Fruit fly (Drosophila melanogaster) whole organism, wandering third instar larva: ENCODE data around the gene CG13284.

Source experiments
- Abd-B ChIP-seq: fragments of >200 bp; optimal IDR thresholded peaks from 2 replicates; lab custom pipeline; 2017; ENCODE audit warnings: missing biosample characterization, missing genetic modification characterization
- CG32264 ChIP-seq: fragments of 200-800 bp; sonication (Bioruptor generic); optimal IDR thresholded peaks from 2 replicates; lab custom pipeline; 2016; ENCODE audit warnings: missing biosample characterization, missing genetic modification characterization
- CG9705 ChIP-seq: fragments of 200-800 bp; sonication (Bioruptor generic); optimal IDR thresholded peaks from 2 replicates; lab custom pipeline; 2018; ENCODE audit warnings: missing biosample characterization, mild to moderate bottlenecking, missing genetic modification characterization
- CrebA ChIP-seq: fragments of 200-800 bp; sonication (Bioruptor generic); optimal IDR thresholded peaks from 2 replicates; lab custom pipeline; 2016; ENCODE audit warnings: missing biosample characterization, mild to moderate bottlenecking, missing genetic modification characterization, borderline replicate concordance
- Dfd ChIP-seq: fragments of >200 bp; optimal IDR thresholded peaks from 2 replicates; lab custom pipeline; 2017; ENCODE audit warnings: missing biosample characterization, missing genetic modification characterization
- Dif ChIP-seq: fragments of 200-275, 200-300 bp; sonication (Bioruptor generic); optimal IDR thresholded peaks from 2 replicates; lab custom pipeline; 2018; ENCODE audit warnings: missing biosample characterization, missing genetic modification characterization; ENCODE audit not compliant: partially characterized antibody
- GATAd ChIP-seq: sonication (Bioruptor generic); optimal IDR thresholded peaks from 2 replicates; lab custom pipeline; 2016; ENCODE audit warnings: missing biosample characterization, missing genetic modification characterization
- HLH106 ChIP-seq: fragments of 200-800 bp; optimal IDR thresholded peaks from 3 replicates; lab custom pipeline; 2019; ENCODE audit warnings: missing biosample characterization, mild to moderate bottlenecking, missing genetic modification characterization, moderate library complexity
- Hnf4 ChIP-seq: fragments of 200-800 bp; sonication (Bioruptor generic); optimal IDR thresholded peaks from 2 replicates; lab custom pipeline; 2016; ENCODE audit warnings: missing biosample characterization, mild to moderate bottlenecking, missing genetic modification characterization
- Hr78 ChIP-seq: fragments of >200 bp; optimal IDR thresholded peaks from 2 replicates; lab custom pipeline; 2017; ENCODE audit warnings: missing biosample characterization, missing genetic modification characterization
- Hr83 ChIP-seq: fragments of 200-300 bp; sonication (Bioruptor generic); optimal IDR thresholded peaks from 2 replicates; lab custom pipeline; 2016; ENCODE audit warnings: missing biosample characterization, mild to moderate bottlenecking, missing genetic modification characterization, moderate library complexity; ENCODE audit not compliant: poor library complexity, severe bottlenecking
- Jra ChIP-seq: sonication (Bioruptor generic); optimal IDR thresholded peaks from 2 replicates; lab custom pipeline; 2016; ENCODE audit warnings: missing biosample characterization, missing genetic modification characterization
- Mio ChIP-seq: sonication (Bioruptor generic); optimal IDR thresholded peaks from 2 replicates; lab custom pipeline; 2016; ENCODE audit warnings: missing biosample characterization, missing genetic modification characterization
- Myc ChIP-seq: fragments of >200 bp; optimal IDR thresholded peaks from 2 replicates; lab custom pipeline; 2017
- N ChIP-seq: fragments of >200 bp; optimal IDR thresholded peaks from 2 replicates; lab custom pipeline; 2018; ENCODE audit warnings: missing biosample characterization, missing external identifiers, missing genetic modification characterization
- OdsH ChIP-seq: fragments of 200-800 bp; sonication (Bioruptor generic); optimal IDR thresholded peaks from 2 replicates; lab custom pipeline; 2016; ENCODE audit warnings: missing biosample characterization, mild to moderate bottlenecking, missing genetic modification characterization
- Rel ChIP-seq, 2 experiments: fragments of 200-800 bp; sonication (Bioruptor generic) in 1 of 2; optimal IDR thresholded peaks; 2 replicates in 1 of 2; 3 replicates in 1 of 2; lab custom pipeline; 2016 to 2019; ENCODE audit warnings: mild to moderate bottlenecking in 2 of 2, missing biosample characterization in 2 of 2, missing genetic modification characterization in 2 of 2, moderate library complexity in 1 of 2
- Vsx2 ChIP-seq: fragments of 200-300, 225-300 bp; sonication (Bioruptor generic); optimal IDR thresholded peaks from 2 replicates; lab custom pipeline; 2018; ENCODE audit warnings: missing biosample characterization, missing genetic modification characterization; ENCODE audit not compliant: partially characterized antibody
- br ChIP-seq: fragments of 200-800 bp; sonication (Bioruptor generic); optimal IDR thresholded peaks from 2 replicates; lab custom pipeline; 2016; ENCODE audit warnings: missing biosample characterization, missing genetic modification characterization
- brk ChIP-seq: fragments of 200-800 bp; sonication (Bioruptor generic); optimal IDR thresholded peaks from 2 replicates; lab custom pipeline; 2016; ENCODE audit warnings: missing biosample characterization, mild to moderate bottlenecking, missing genetic modification characterization
- dl ChIP-seq, 2 experiments: fragments of 175-275, 200-275 bp in 1 of 2; fragments of 200-275 bp in 1 of 2; sonication (Bioruptor generic); optimal IDR thresholded peaks; lab custom pipeline; 2018; ENCODE audit warnings: mild to moderate bottlenecking in 2 of 2, missing biosample characterization in 2 of 2, missing genetic modification characterization in 2 of 2, moderate library complexity in 2 of 2; ENCODE audit not compliant: partially characterized antibody in 2 of 2, insufficient read depth in 1 of 2
- dmrt93B ChIP-seq: fragments of 200-800 bp; sonication (Bioruptor generic); optimal IDR thresholded peaks from 2 replicates; lab custom pipeline; 2018; ENCODE audit warnings: missing biosample characterization, mild to moderate bottlenecking, missing genetic modification characterization
- dsf ChIP-seq: sonication (Bioruptor generic); optimal IDR thresholded peaks from 2 replicates; lab custom pipeline; 2016; ENCODE audit warnings: missing biosample characterization, missing genetic modification characterization, borderline replicate concordance
- h ChIP-seq: fragments of 200-800 bp; sonication (Bioruptor generic); optimal IDR thresholded peaks from 3 replicates; lab custom pipeline; 2016; ENCODE audit warnings: missing biosample characterization, mild to moderate bottlenecking, missing genetic modification characterization
- jim ChIP-seq: fragments of 175-275, 200-325 bp; sonication (Bioruptor generic); optimal IDR thresholded peaks from 2 replicates; lab custom pipeline; 2016; ENCODE audit warnings: missing biosample characterization, mild to moderate bottlenecking, missing genetic modification characterization
- pan ChIP-seq: fragments of >200 bp; optimal IDR thresholded peaks from 2 replicates; lab custom pipeline; 2017
- psq ChIP-seq: fragments of 200-800 bp; sonication (Bioruptor generic); optimal IDR thresholded peaks from 3 replicates; lab custom pipeline; 2017; ENCODE audit warnings: missing biosample characterization, mild to moderate bottlenecking, missing genetic modification characterization, moderate library complexity
- rgr ChIP-seq: fragments of 200-800 bp; sonication (Bioruptor generic); optimal IDR thresholded peaks from 3 replicates; lab custom pipeline; 2016; ENCODE audit warnings: missing biosample characterization, mild to moderate bottlenecking, missing genetic modification characterization
- sage ChIP-seq: fragments of 200-800 bp; sonication (Bioruptor generic); optimal IDR thresholded peaks from 2 replicates; lab custom pipeline; 2016; ENCODE audit warnings: missing biosample characterization, mild to moderate bottlenecking, missing genetic modification characterization
- sv ChIP-seq: fragments of 200-800 bp; sonication (Bioruptor generic); optimal IDR thresholded peaks from 3 replicates; lab custom pipeline; 2016; ENCODE audit warnings: missing biosample characterization, missing genetic modification characterization
- usp ChIP-seq: fragments of >200 bp; optimal IDR thresholded peaks from 2 replicates; lab custom pipeline; 2017; ENCODE audit warnings: missing biosample characterization, missing genetic modification characterization
- woc ChIP-seq: sonication (Bioruptor generic); optimal IDR thresholded peaks from 2 replicates; lab custom pipeline; 2016; ENCODE audit warnings: missing biosample characterization, mild to moderate bottlenecking, missing genetic modification characterization

Gene CG13284

DNA sequence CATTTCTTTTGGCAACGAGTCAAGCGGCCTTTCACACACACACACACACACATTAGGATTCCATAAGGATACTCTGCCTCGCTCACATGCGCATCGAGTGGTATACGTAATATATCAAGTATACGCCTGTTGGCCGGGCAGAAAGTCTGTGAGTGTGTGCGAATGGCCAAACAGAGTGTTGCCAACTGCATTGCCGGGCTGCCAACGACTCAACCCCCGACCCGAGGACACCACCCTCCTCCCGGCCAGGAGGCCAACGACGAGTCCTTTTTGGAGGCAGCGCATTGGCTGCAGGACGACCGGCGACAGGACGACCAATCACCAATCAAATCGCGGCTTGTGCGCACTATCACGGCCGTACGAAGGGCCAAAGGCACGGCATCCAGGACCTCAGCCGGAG lies 29.2 kb upstream of the CG13284 start:
- TF ChIP-seq Mio (GFP tag; lab: Kevin White, UChicago), result no peak
- TF ChIP-seq Jra (GFP tag; lab: Kevin White, UChicago), result no peak
- no peak for TF ChIP-seq Myc (lab: Kevin White, UChicago)
- TF ChIP-seq Abd-B (GFP tag; lab: Kevin White, UChicago), result no peak
- TF ChIP-seq sage (GFP tag; lab: Kevin White, UChicago), result no peak
- TF ChIP-seq dmrt93B (GFP tag; lab: Kevin White, UChicago), result no peak
- no peak for TF ChIP-seq Hr83 (GFP tag; lab: Kevin White, UChicago)
- no peak for TF ChIP-seq CG32264 (GFP tag; lab: Kevin White, UChicago)
- TF ChIP-seq Hr78 (GFP tag; lab: Kevin White, UChicago), result no peak
- TF ChIP-seq Dfd, result no peak
- TF ChIP-seq GATAd (GFP tag; lab: Kevin White, UChicago), result no peak
- TF ChIP-seq brk (GFP tag; lab: Kevin White, UChicago), result no peak
- TF ChIP-seq rgr (GFP tag; lab: Kevin White, UChicago), result no peak
- no peak for TF ChIP-seq usp (GFP tag; lab: Kevin White, UChicago)
- no peak for TF ChIP-seq Dif (GFP tag; lab: Kevin White, UChicago)
- no peak for TF ChIP-seq h (GFP tag; lab: Kevin White, UChicago)
- no peak for TF ChIP-seq pan (lab: Kevin White, UChicago)
- no peak for TF ChIP-seq dl (GFP tag; optimal IDR thresholded peaks at IDR 0.05; lab: Kevin White, UChicago; ENCODE audit: insufficient read depth in 1 of 2, partially characterized antibody in 2 of 2)
- no peak for TF ChIP-seq jim (GFP tag; lab: Kevin White, UChicago)
- no peak for TF ChIP-seq br (GFP tag; lab: Kevin White, UChicago)

dm6 chr2L:16876555-16876954 lies 28.0 kb upstream of the CG13284 start:
- TF ChIP-seq Dfd (no peak), Abd-B (GFP tag; lab: Kevin White, UChicago) (no peak), Rel (GFP tag; optimal IDR thresholded peaks at IDR 0.05; lab: Kevin White, UChicago) (no peak), Rel (tag; optimal IDR thresholded peaks at IDR 0.05; lab: Kevin White, UChicago) (peak; percentile 57)

- TF ChIP-seq OdsH (GFP tag; lab: Kevin White, UChicago) (no peak), psq (GFP tag; lab: Kevin White, UChicago) (no peak), sv (no peak), br (GFP tag; lab: Kevin White, UChicago) (no peak), dl (GFP tag; optimal IDR thresholded peaks at IDR 0.05; lab: Kevin White, UChicago; ENCODE audit: insufficient read depth in 1 of 2, partially characterized antibody in 2 of 2) (no peak), Vsx2 (GFP tag; lab: Kevin White, UChicago) (no peak), N (GFP tag; lab: Kevin White, UChicago) (no peak), CG32264 (GFP tag; lab: Kevin White, UChicago) (no peak), pan (lab: Kevin White, UChicago) (no peak), Hr83 (GFP tag; lab: Kevin White, UChicago) (no peak), Myc (lab: Kevin White, UChicago) (no peak)
Measured at dm6 chr2L:16874924-16875323, 26.4 kb upstream of the CG13284 start.

DNA sequence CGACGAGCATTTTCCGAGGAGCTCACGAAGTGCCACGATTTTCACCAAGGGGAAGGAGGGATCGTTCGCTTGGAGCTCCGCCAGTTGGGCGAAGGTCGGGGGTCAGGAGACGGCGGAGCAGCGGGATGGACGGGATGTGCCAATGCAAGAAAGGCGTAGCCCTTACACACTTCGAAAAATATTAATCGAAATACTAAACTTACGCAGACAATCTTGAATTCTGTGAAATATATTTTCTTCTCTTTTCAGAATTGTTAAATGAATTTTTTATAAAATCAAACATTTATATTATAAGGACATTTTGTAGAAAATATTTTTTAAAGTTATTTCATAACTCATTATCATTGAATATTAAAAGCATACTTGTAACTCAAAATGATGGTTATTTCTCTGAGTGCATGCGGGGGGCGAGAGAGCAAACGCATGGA lies 20.4 kb upstream of the CG13284 start:
- TF ChIP-seq CrebA (GFP tag; lab: Kevin White, UChicago) (no peak), usp (GFP tag; lab: Kevin White, UChicago) (no peak), Hnf4 (no peak), CG9705 (GFP tag; lab: Kevin White, UChicago) (no peak), woc (GFP tag; lab: Kevin White, UChicago) (no peak), HLH106 (no peak), Rel (GFP tag; optimal IDR thresholded peaks at IDR 0.05; lab: Kevin White, UChicago) (no peak), Rel (tag; optimal IDR thresholded peaks at IDR 0.05; lab: Kevin White, UChicago) (no peak), dmrt93B (GFP tag; lab: Kevin White, UChicago) (no peak), dl (GFP tag; optimal IDR thresholded peaks at IDR 0.05; lab: Kevin White, UChicago; ENCODE audit: insufficient read depth in 1 of 2, partially characterized antibody in 2 of 2) (no peak), sv (no peak), CG32264 (GFP tag; lab: Kevin White, UChicago) (no peak), GATAd (GFP tag; lab: Kevin White, UChicago) (no peak), jim (GFP tag; lab: Kevin White, UChicago) (no peak), rgr (GFP tag; lab: Kevin White, UChicago) (no peak), OdsH (GFP tag; lab: Kevin White, UChicago) (no peak), psq (GFP tag; lab: Kevin White, UChicago) (no peak), pan (lab: Kevin White, UChicago) (no peak), dsf (GFP tag; lab: Kevin White, UChicago) (no peak), Vsx2 (GFP tag; lab: Kevin White, UChicago) (no peak)
